Worm (Caenorhabditis elegans): Measurements from ENCODE around the gene F38A6.5.

DNA sequence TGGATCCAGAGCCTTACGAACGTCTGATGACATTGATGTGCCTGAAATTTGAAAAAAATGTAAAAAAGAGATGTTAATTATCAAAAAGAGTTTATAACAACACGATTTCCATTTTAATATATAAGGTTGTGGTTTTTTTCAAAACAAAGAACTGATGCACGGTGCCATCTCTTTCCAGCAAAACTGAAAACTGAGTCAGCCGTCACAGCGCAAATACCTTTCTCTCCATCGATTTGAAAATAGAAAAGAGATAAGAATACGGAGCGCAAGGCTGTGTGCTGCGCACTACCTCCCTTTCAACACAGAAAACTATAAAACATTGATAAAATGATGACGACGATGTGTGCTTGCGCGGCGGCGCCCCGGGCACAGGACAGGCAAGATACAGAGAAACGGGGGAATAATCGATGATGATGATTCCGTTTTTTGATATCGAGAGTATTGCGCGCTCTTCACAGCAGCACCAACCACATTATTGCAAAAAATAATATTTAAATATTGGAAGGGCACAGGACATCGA lies 18.9 kb upstream of the F38A6.5 start, which contains the start of gene Y44A6D.3:
- TF ChIP-seq nhr-237 (tag; optimal IDR thresholded peaks at IDR 0.05) (no peak), nhr-28 (tag; optimal IDR thresholded peaks at IDR 0.05) (no peak), unc-130 (tag; optimal IDR thresholded peaks at IDR 0.05) (no peak), tbx-2 (tag; optimal IDR thresholded peaks at IDR 0.05) (no peak), C16A3.4 (tag; optimal IDR thresholded peaks at IDR 0.05) (no peak), Y116A8C.19 (tag; optimal IDR thresholded peaks at IDR 0.05; ENCODE audit: borderline replicate concordance) (no peak), ama-1 (optimal IDR thresholded peaks at IDR 0.05) (no peak), nhr-84 (tag; optimal IDR thresholded peaks at IDR 0.05) (no peak), skn-1 (tag; optimal IDR thresholded peaks at IDR 0.05) (no peak), jun-1 (tag; optimal IDR thresholded peaks at IDR 0.05) (no peak)

Measured in whole organism, L1 larva.